Worm (Caenorhabditis elegans): Measurements from ENCODE around the gene Y75B8A.6.

Y75B8A.6 gene

ce11 chrIII:12159208-12159607, 29.1 kb upstream of the Y75B8A.6 start:
- peak; percentile 67; the same call in 1 of the 2 replicates for TF ChIP-seq egrh-3 (GFP tag; IDR thresholded peaks at IDR 0.05)
- TF ChIP-seq unc-130 (GFP tag; optimal IDR thresholded peaks at IDR 0.05), result no peak
- no peak for TF ChIP-seq let-607 (tag; optimal IDR thresholded peaks at IDR 0.05)
- no peak for TF ChIP-seq lsy-27 (tag; optimal IDR thresholded peaks at IDR 0.05; ENCODE audit: borderline replicate concordance, insufficient read depth)
- TF ChIP-seq atf-7 (tag; optimal IDR thresholded peaks at IDR 0.05), result no peak
- peak; percentile 72 for TF ChIP-seq zfh-2 (GFP tag; conservative IDR thresholded peaks at IDR 0.05)

DNA sequence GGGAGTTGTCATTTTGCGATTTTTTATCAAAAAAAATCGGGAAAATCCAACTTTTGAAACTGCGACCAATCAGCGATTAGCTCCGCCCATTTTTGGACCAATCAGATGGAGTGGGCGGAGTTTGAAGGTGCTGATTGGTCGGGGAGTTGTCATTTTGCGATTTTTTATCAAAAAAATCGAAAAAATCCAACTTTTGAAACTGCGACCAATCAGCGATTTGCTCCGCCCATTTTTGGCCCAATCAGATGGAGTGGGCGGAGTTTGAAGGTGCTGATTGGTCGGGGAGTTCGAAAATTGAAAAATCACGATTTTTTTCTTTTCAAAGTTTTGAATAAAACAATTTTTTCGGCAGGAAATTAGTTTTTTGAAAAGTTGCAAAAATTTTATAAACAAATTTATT, 27.4 kb upstream of the Y75B8A.6 start:
- 0 out of 2 replicates have a peak, but pooled peaks have one; percentile 51 for TF ChIP-seq nfyb-1 (GFP tag; IDR thresholded peaks at IDR 0.05)
- no peak for TF ChIP-seq ztf-22 (GFP tag; optimal IDR thresholded peaks at IDR 0.05)

DNA sequence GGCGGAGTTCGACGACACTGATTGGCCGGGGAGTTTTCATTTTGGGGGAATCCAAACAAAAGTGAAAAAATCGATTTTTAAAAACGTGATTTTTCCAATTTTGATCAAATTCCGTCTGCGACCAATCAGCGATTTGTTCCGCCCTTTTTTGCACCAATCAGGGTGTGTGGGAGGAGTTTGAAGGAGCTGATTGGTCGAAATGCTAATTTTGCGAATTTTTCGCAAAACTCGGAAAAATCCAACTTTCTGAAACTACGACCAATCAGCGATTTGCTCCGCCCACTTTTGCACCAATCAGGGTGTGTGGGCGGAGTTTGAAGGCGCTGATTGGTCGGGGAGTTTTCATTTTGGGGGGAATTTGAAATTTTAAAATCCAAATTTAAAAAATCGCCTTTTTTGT, 26.4 kb upstream of the Y75B8A.6 start:
- no peak for TF ChIP-seq nhr-179 (tag; optimal IDR thresholded peaks at IDR 0.05)
- TF ChIP-seq ceh-27 (GFP tag; optimal IDR thresholded peaks at IDR 0.05), result no peak
- no peak for TF ChIP-seq rec-8 (tag; optimal IDR thresholded peaks at IDR 0.05)
- no peak for TF ChIP-seq tbx-9 (tag; optimal IDR thresholded peaks at IDR 0.05; ENCODE audit: borderline replicate concordance)

DNA sequence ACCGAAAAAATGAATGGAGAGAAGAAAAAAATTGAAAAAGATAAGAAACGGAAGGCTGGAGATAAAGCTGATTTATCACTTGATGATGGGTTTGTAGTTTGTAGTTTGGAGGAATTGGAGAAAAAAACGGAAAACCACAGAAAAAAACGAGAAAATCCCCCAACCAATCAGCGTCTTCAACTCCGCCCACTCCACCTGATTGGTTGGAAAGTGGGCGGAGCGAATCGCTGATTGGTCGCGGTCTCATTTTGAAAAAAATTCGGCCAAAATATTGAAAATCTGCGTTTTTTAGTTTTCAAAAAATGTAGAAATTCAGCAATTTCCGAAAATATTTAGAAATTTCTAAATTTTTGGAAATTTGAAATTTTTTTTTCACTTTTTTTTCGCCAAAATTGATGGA, 25.6 kb upstream of the Y75B8A.6 start:
- TF ChIP-seq ztf-6 (GFP tag; IDR thresholded peaks at IDR 0.05), result no peak
- no peak for TF ChIP-seq lag-1 (GFP tag; IDR thresholded peaks at IDR 0.05)
- TF ChIP-seq hmg-1.2 (GFP tag; IDR thresholded peaks at IDR 0.05), result no peak
- peak; percentile 82 for TF ChIP-seq nfyb-1 (GFP tag; IDR thresholded peaks at IDR 0.05)

ce11 chrIII:12153514-12153913, 23.4 kb upstream of the Y75B8A.6 start:
- TF ChIP-seq nfyb-1 (GFP tag; IDR thresholded peaks at IDR 0.05), result 0 out of 2 replicates have a peak, but pooled peaks have one; percentile 16
- no peak for TF ChIP-seq mes-4 (tag; optimal IDR thresholded peaks at IDR 0.05)

DNA sequence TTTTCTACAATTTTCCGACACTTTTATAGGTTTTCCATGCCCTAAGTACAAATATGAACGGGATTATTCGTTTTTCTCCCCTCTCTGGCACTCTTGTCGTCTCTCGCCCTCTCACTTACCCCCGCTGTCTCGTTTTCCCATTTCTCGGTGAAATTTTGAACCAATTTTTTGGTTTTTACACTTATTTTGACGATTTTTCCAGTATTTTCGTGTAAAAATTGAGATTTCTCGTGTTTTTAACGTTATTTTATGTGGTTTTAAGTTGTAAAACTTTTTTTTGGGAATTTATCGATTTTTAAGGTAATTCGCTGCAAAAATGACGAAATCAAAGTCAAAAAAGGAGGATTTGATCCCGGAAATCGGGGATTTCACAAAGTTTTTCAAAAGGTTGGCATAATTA, 22.5 kb upstream of the Y75B8A.6 start, which contains the start of gene Y75B8A.7:
Y75B8A.7 (plus strand) TSS at position 301 of the 400 bp plus-strand sequence.
- TF ChIP-seq hmg-1.2 (GFP tag; IDR thresholded peaks at IDR 0.05) (0 out of 2 replicates have a peak, but pooled peaks have one; percentile 3), unc-130 (GFP tag; optimal IDR thresholded peaks at IDR 0.05) (no peak)

DNA sequence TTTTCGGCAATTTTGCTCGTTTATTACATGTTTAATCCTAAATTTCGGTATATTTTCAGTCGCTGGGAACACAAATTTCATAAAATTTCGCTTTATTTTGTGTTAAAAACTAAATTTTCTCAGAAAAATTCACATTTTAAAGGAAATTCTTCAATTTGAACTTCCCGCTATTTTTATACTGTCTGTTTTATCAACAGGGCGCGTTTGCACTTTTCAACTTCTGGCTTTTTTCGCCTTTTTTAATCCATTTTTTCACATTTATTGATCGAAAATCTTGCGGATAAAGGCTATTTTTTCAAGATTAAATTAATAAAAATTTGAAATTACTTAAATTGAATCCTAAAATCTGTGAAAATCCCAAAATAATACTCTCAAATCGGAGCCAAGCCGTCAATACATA, 22.0 kb upstream of the Y75B8A.6 start:
- TF ChIP-seq efl-1 (GFP tag; optimal IDR thresholded peaks at IDR 0.05) (peak; percentile 72), mcd-1 (GFP tag; IDR thresholded peaks at IDR 0.05) (peak; percentile 88), egl-44 (GFP tag; IDR thresholded peaks at IDR 0.05) (no peak), lsl-1 (GFP tag; optimal IDR thresholded peaks at IDR 0.05) (peak; percentile 19), dpl-1 (GFP tag; optimal IDR thresholded peaks at IDR 0.05) (peak; percentile 50), lin-54 (GFP tag; optimal IDR thresholded peaks at IDR 0.05) (peak; percentile 86), pbrm-1 (GFP tag; IDR thresholded peaks at IDR 0.05) (no peak), F33H1.4 (GFP tag; IDR thresholded peaks at IDR 0.05) (no peak), madf-8 (GFP tag; conservative IDR thresholded peaks at IDR 0.05) (no peak), lin-35 (GFP tag; optimal IDR thresholded peaks at IDR 0.05) (peak in 2 of 3 experiments; percentile 11 to 80)
